Fruit fly (Drosophila melanogaster) whole organism, embryonic: ENCODE measurements around the gene CG11597.
A peak's percentile ranks its signal among the peaks of the same experiment; 100 is the strongest.

Source experiments
- Atf6 ChIP-seq: fragments of 200-800 bp; sonication (Bioruptor generic); IDR thresholded peaks from 2 replicates; pipeline ENCODE4 v1.3.6; 2022; ENCODE audit warnings: missing biosample characterization, missing genetic modification characterization
- Bdp1 ChIP-seq: fragments of 200-800 bp; sonication (Bioruptor generic); optimal IDR thresholded peaks from 3 replicates; lab custom pipeline; 2016; ENCODE audit warnings: missing biosample characterization, missing genetic modification characterization
- CG10543 ChIP-seq: fragments of 200-800 bp; sonication (Bioruptor generic); optimal IDR thresholded peaks from 3 replicates; lab custom pipeline; 2017; ENCODE audit warnings: missing biosample characterization, mild to moderate bottlenecking, missing genetic modification characterization, moderate library complexity
- CG12071 ChIP-seq: fragments of 200-800 bp; sonication (Bioruptor generic); optimal IDR thresholded peaks from 3 replicates; lab custom pipeline; 2018; ENCODE audit warnings: missing biosample characterization, mild to moderate bottlenecking, missing genetic modification characterization
- CG13287 ChIP-seq: fragments of 200-800 bp; sonication (Bioruptor generic); IDR thresholded peaks from 2 replicates; pipeline ENCODE4 v1.3.6; 2022; ENCODE audit warnings: missing biosample characterization, missing genetic modification characterization; ENCODE audit not compliant: partially characterized antibody
- CG13296 ChIP-seq: fragments of 200-800 bp; sonication (Bioruptor generic); optimal IDR thresholded peaks from 3 replicates; lab custom pipeline; 2018; ENCODE audit warnings: missing biosample characterization, mild to moderate bottlenecking, missing genetic modification characterization
- CG17912 ChIP-seq: fragments of 200-800 bp; sonication (Bioruptor generic); optimal IDR thresholded peaks from 2 replicates; lab custom pipeline; 2018; ENCODE audit warnings: missing biosample characterization, mild to moderate bottlenecking, missing genetic modification characterization
- CG18599 ChIP-seq: fragments of 200-800 bp; sonication (Bioruptor generic); optimal IDR thresholded peaks from 3 replicates; lab custom pipeline; 2017; ENCODE audit warnings: missing biosample characterization, missing genetic modification characterization, mild to moderate bottlenecking, moderate library complexity, missing genetic modification reagents
- CG32767 ChIP-seq: fragments of 200-800 bp; sonication (Bioruptor generic); IDR thresholded peaks from 2 replicates; pipeline ENCODE4 v1.3.6; 2022; ENCODE audit warnings: missing biosample characterization, missing genetic modification characterization
- CG34376 ChIP-seq: fragments of 200-800 bp; sonication (Bioruptor generic); optimal IDR thresholded peaks from 2 replicates; lab custom pipeline; 2018; ENCODE audit warnings: missing biosample characterization, mild to moderate bottlenecking, missing genetic modification characterization
- CG3847 ChIP-seq: fragments of 200-800 bp; sonication (Bioruptor generic); IDR thresholded peaks from 2 replicates; pipeline ENCODE4 v1.3.6; 2022; ENCODE audit warnings: missing biosample characterization, missing genetic modification characterization
- CG4360 ChIP-seq: fragments of 200-800 bp; sonication (Bioruptor generic); IDR thresholded peaks from 2 replicates; pipeline ENCODE4 v1.3.6; 2022; ENCODE audit warnings: missing biosample characterization, missing genetic modification characterization
- CG6175 ChIP-seq: fragments of 200-800 bp; sonication (Bioruptor generic); IDR thresholded peaks from 3 replicates; pipeline ENCODE4 v1.3.6; 2022; ENCODE audit warnings: missing biosample characterization, missing genetic modification characterization
- CG8290 ChIP-seq, 3 experiments: fragments of 200-800 bp; sonication (Bioruptor generic); optimal IDR thresholded peaks; 2 replicates each; lab custom pipeline; 2016 to 2019; ENCODE audit warnings: missing biosample characterization in 3 of 3, missing genetic modification characterization in 3 of 3, mild to moderate bottlenecking in 2 of 3, moderate library complexity in 1 of 3
- D19B ChIP-seq: fragments of 200-800 bp; sonication (Bioruptor generic); optimal IDR thresholded peaks from 2 replicates; lab custom pipeline; 2017; ENCODE audit warnings: missing biosample characterization, mild to moderate bottlenecking, missing genetic modification characterization
- Dip3 ChIP-seq: fragments of 200-800 bp; sonication (Bioruptor generic); optimal IDR thresholded peaks from 3 replicates; lab custom pipeline; 2016; ENCODE audit warnings: missing biosample characterization, missing genetic modification characterization
- Fer1 ChIP-seq: fragments of 200-800 bp; sonication (Bioruptor generic); optimal IDR thresholded peaks from 2 replicates; lab custom pipeline; 2017; ENCODE audit warnings: missing biosample characterization, mild to moderate bottlenecking, missing genetic modification characterization
- GATAe ChIP-seq: fragments of 200-800 bp; sonication (Bioruptor generic); conservative IDR thresholded peaks from 2 replicates; pipeline ENCODE4 v1.3.6; 2022; ENCODE audit warnings: missing biosample characterization, missing genetic modification characterization
- HLH4C ChIP-seq: fragments of 200-800 bp; sonication (Bioruptor generic); IDR thresholded peaks from 3 replicates; pipeline ENCODE4 v1.3.6; 2022; ENCODE audit warnings: missing biosample characterization, missing genetic modification characterization; ENCODE audit not compliant: partially characterized antibody
- HmgZ ChIP-seq: fragments of 200-800 bp; sonication (Bioruptor generic); optimal IDR thresholded peaks from 2 replicates; lab custom pipeline; 2018; ENCODE audit warnings: missing biosample characterization, mild to moderate bottlenecking, missing genetic modification characterization
- Hmr ChIP-seq: fragments of 200-800 bp; sonication (Bioruptor generic); optimal IDR thresholded peaks from 3 replicates; lab custom pipeline; 2017; ENCODE audit warnings: mild to moderate bottlenecking, missing biosample characterization, missing genetic modification reagents, missing genetic modification characterization
- Med ChIP-seq: fragments of 200-800 bp; sonication (Bioruptor generic); peaks from one replicate; lab custom pipeline; 2016; ENCODE audit warnings: missing biosample characterization, missing genetic modification characterization, mild to moderate bottlenecking, inconsistent platforms, moderate library complexity
- NK7.1 ChIP-seq: fragments of 200-800 bp; sonication (Bioruptor generic); optimal IDR thresholded peaks from 3 replicates; lab custom pipeline; 2016; ENCODE audit warnings: missing biosample characterization, missing genetic modification characterization
- Oaz ChIP-seq: fragments of 200-800 bp; sonication (Bioruptor generic); IDR thresholded peaks from 2 replicates; pipeline ENCODE4 v1.3.6; 2022; ENCODE audit warnings: missing biosample characterization, missing genetic modification characterization
- Oli ChIP-seq: fragments of 200-800 bp; sonication (Bioruptor generic); optimal IDR thresholded peaks from 2 replicates; lab custom pipeline; 2018; ENCODE audit warnings: missing biosample characterization, mild to moderate bottlenecking, missing genetic modification characterization, moderate library complexity
- Pdp1 ChIP-seq, 2 experiments: fragments of 200-800 bp; sonication (Bioruptor generic); optimal IDR thresholded peaks; 3 replicates each; lab custom pipeline; 2016; ENCODE audit warnings: missing biosample characterization in 2 of 2, missing genetic modification characterization in 2 of 2, mild to moderate bottlenecking in 1 of 2, moderate library complexity in 1 of 2
- Stat92E ChIP-seq, 3 experiments: fragments of >200 bp in 2 of 3; fragments of 200-800 bp in 1 of 3; sonication (Bioruptor generic) in 1 of 3; optimal IDR thresholded peaks; 2 replicates each; lab custom pipeline; 2017 to 2019; ENCODE audit warnings: missing biosample characterization in 3 of 3, missing genetic modification characterization in 3 of 3, mild to moderate bottlenecking in 1 of 3, moderate library complexity in 1 of 3
- YL-1 ChIP-seq: fragments of 200-800 bp; sonication (Bioruptor generic); optimal IDR thresholded peaks from 3 replicates; lab custom pipeline; 2017; ENCODE audit warnings: missing biosample characterization, mild to moderate bottlenecking, missing genetic modification characterization
- cad ChIP-seq: fragments of >200 bp; optimal IDR thresholded peaks from 2 replicates; lab custom pipeline; 2017; ENCODE audit warnings: missing biosample characterization, missing genetic modification characterization
- caup ChIP-seq: fragments of 200-800 bp; sonication (Bioruptor generic); optimal IDR thresholded peaks from 3 replicates; lab custom pipeline; 2017; ENCODE audit warnings: missing biosample characterization, mild to moderate bottlenecking, missing genetic modification characterization, moderate library complexity; ENCODE audit not compliant: severe bottlenecking
- chinmo ChIP-seq: fragments of 200-800 bp; sonication (Bioruptor generic); IDR thresholded peaks from 4 replicates; pipeline ENCODE4 v1.3.6; 2022; ENCODE audit warnings: missing biosample characterization, missing genetic modification characterization; ENCODE audit not compliant: partially characterized antibody
- chn ChIP-seq: fragments of 200-800 bp; sonication (Bioruptor generic); optimal IDR thresholded peaks from 2 replicates; lab custom pipeline; 2016; ENCODE audit warnings: missing biosample characterization, missing genetic modification characterization
- crol ChIP-seq: fragments of 200-800 bp; sonication (Bioruptor generic); IDR thresholded peaks from 2 replicates; pipeline ENCODE4 v1.3.6; 2022; ENCODE audit warnings: missing biosample characterization, missing genetic modification characterization
- grn ChIP-seq: fragments of 200-800 bp; sonication (Bioruptor generic); optimal IDR thresholded peaks from 3 replicates; lab custom pipeline; 2017; ENCODE audit warnings: missing biosample characterization, missing genetic modification characterization
- gro ChIP-seq: fragments of 200-800 bp; sonication (Bioruptor generic); optimal IDR thresholded peaks from 2 replicates; lab custom pipeline; 2016; ENCODE audit warnings: missing biosample characterization, missing genetic modification characterization
- inv ChIP-seq: fragments of 200-800 bp; sonication (Bioruptor generic); IDR thresholded peaks from 2 replicates; pipeline ENCODE4 v1.3.6; 2022; ENCODE audit warnings: missing biosample characterization, missing genetic modification characterization; ENCODE audit not compliant: partially characterized antibody
- kah ChIP-seq: fragments of 200-800 bp; sonication (Bioruptor generic); optimal IDR thresholded peaks from 2 replicates; lab custom pipeline; 2018; ENCODE audit warnings: missing biosample characterization, mild to moderate bottlenecking, missing genetic modification characterization
- lab ChIP-seq: fragments of 200-800 bp; sonication (Bioruptor generic); optimal IDR thresholded peaks from 3 replicates; lab custom pipeline; 2017; ENCODE audit warnings: missing biosample characterization, missing genetic modification characterization, mild to moderate bottlenecking, moderate library complexity, missing genetic modification reagents
- nau ChIP-seq: fragments of 200-800 bp; sonication (Bioruptor generic); optimal IDR thresholded peaks from 3 replicates; lab custom pipeline; 2017; ENCODE audit warnings: missing biosample characterization, mild to moderate bottlenecking, missing genetic modification characterization, missing genetic modification reagents
- otp ChIP-seq: fragments of 200-800 bp; sonication (Bioruptor generic); IDR thresholded peaks from 3 replicates; pipeline ENCODE4, ENCODE4 v1.3.6; 2022; ENCODE audit warnings: missing biosample characterization, missing genetic modification characterization
- rib ChIP-seq: fragments of 200-800 bp; sonication (Bioruptor generic); IDR thresholded peaks from 2 replicates; pipeline ENCODE4 v1.3.6; 2022; ENCODE audit warnings: missing biosample characterization, missing genetic modification characterization
- salm ChIP-seq: fragments of 200-800 bp; sonication (Bioruptor generic); optimal IDR thresholded peaks from 2 replicates; lab custom pipeline; 2018; ENCODE audit warnings: missing biosample characterization, mild to moderate bottlenecking, missing genetic modification characterization
- stc ChIP-seq: fragments of 200-800 bp; sonication (Bioruptor generic); IDR thresholded peaks from 2 replicates; pipeline ENCODE4 v1.3.6; 2022; ENCODE audit warnings: missing biosample characterization, missing genetic modification characterization
- sug ChIP-seq: fragments of 200-800 bp; optimal IDR thresholded peaks from 2 replicates; lab custom pipeline; 2019; ENCODE audit warnings: missing biosample characterization, mild to moderate bottlenecking, missing genetic modification characterization, moderate library complexity
- ttk ChIP-seq: fragments of 200-800 bp; sonication (Bioruptor generic); IDR thresholded peaks from 2 replicates; pipeline ENCODE4 v2.1.2; 2022; ENCODE audit warnings: missing biosample characterization, missing genetic modification characterization
- wor ChIP-seq: fragments of 200-800 bp; sonication (Bioruptor generic); IDR thresholded peaks from 2 replicates; pipeline ENCODE4 v1.3.6; 2022; ENCODE audit warnings: missing biosample characterization, missing genetic modification characterization

Gene CG11597

DNA sequence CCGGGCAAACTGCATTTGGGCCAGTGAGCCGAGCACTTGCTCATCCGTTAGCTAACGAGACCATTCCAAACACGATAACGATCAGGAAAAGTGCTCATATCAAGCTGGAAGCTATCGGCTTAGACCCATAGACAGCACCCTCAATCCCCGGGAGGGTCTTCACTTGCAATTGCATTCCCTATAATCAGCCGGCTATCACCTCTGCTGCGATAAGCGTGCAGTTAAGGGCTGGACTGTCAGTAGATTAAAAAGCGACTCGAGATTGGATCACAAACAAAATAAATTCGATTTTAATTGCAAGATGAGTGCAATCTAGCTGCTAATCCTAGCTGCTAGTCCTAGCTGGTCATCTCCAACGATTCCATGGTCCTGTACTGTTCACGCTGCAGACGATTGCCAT lies 48.3 kb downstream of the CG11597 start:
- TF ChIP-seq YL-1: no peak
- TF ChIP-seq Bdp1 (GFP tag; lab: Kevin White, UChicago): peak; percentile 31
- peak; percentile 16 for TF ChIP-seq grn
- 0 out of 4 replicates have a peak, but pooled peaks have one; percentile 20 for TF ChIP-seq chinmo (GFP tag; lab: Robert Waterston, UW)

DNA sequence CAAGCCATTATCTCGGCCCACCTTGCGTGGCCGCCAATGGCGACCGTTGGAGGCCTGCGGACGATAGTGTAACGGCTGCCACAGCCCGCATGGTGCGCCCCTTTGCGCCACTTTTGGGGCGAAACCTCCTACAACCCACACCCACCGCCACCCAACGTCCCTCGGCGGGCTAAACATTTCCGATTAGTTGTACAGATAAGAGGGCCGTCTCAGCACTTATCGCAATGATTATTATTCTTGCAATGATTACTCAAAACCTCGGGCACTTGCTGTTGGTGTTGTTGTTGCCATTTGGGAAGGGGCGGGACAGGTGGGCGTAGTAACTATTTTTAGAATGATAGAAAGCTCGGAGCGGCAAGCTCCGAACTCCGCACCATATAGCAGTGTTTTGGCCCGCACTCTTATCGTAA lies 49.5 kb downstream of the CG11597 start:
- TF ChIP-seq ttk (GFP tag; lab: Robert Waterston, UW): 0 out of 2 replicates have a peak, but pooled peaks have one; percentile 11
- peak; percentile 94 for TF ChIP-seq Bdp1 (GFP tag; lab: Kevin White, UChicago)
- peak; percentile 22; the same call in 1 of the 2 replicates for TF ChIP-seq inv
- TF ChIP-seq kah: peak; percentile 9
- peak; percentile 33; the same call in 1 of the 2 replicates for TF ChIP-seq rib (GFP tag; lab: Robert Waterston, UW)
- TF ChIP-seq lab (GFP tag; lab: Kevin White, UChicago): peak; percentile 85
- TF ChIP-seq caup: peak; percentile 57
- peak; percentile 100 for TF ChIP-seq grn
- peak; percentile 88 for TF ChIP-seq Med (GFP tag; lab: Kevin White, UChicago)
- TF ChIP-seq D19B: no peak
- TF ChIP-seq CG8290 (GFP tag; optimal IDR thresholded peaks at IDR 0.05; lab: Kevin White, UChicago): no peak
- peak in 1 of 2 experiments; percentile 52 for TF ChIP-seq CG8290 (tag; optimal IDR thresholded peaks at IDR 0.05; lab: Kevin White, UChicago)
- TF ChIP-seq salm: peak; percentile 23
- TF ChIP-seq gro (GFP tag; lab: Kevin White, UChicago): peak; percentile 19
- TF ChIP-seq CG13287 (GFP tag; lab: Robert Waterston, UW): peak; percentile 16; the same call in 1 of the 2 replicates
- peak; percentile 14 for TF ChIP-seq CG13296 (GFP tag; lab: Kevin White, UChicago)
- TF ChIP-seq Dip3: no peak
- TF ChIP-seq crol: peak; percentile 95
- TF ChIP-seq Pdp1 (GFP tag; optimal IDR thresholded peaks at IDR 0.05; lab: Kevin White, UChicago): peak in 1 of 2 experiments; percentile 60
- peak; percentile 35 for TF ChIP-seq Hmr
- TF ChIP-seq CG12071 (GFP tag; lab: Kevin White, UChicago): peak; percentile 48
- TF ChIP-seq otp: 0 out of 3 replicates have a peak, but pooled peaks have one; percentile 25
- TF ChIP-seq CG4360 (GFP tag; lab: Robert Waterston, UW): peak; percentile 25; the same call in 1 of the 2 replicates
- no peak for TF ChIP-seq chn (GFP tag; lab: Kevin White, UChicago)
- 0 out of 2 replicates have a peak, but pooled peaks have one; percentile 12 for TF ChIP-seq Atf6 (GFP tag; lab: Robert Waterston, UW)
- peak; percentile 98 for TF ChIP-seq GATAe
- TF ChIP-seq CG6175 (GFP tag; lab: Robert Waterston, UW): peak; percentile 97
- TF ChIP-seq wor: no peak
- 0 out of 3 replicates have a peak, but pooled peaks have one; percentile 33 for TF ChIP-seq HLH4C (GFP tag; lab: Robert Waterston, UW)
- TF ChIP-seq CG17912: peak; percentile 12
- 0 out of 2 replicates have a peak, but pooled peaks have one; percentile 12 for TF ChIP-seq stc (GFP tag; lab: Robert Waterston, UW)
- peak; percentile 97 for TF ChIP-seq sug (tag; lab: Kevin White, UChicago)
- TF ChIP-seq cad (GFP tag; lab: Kevin White, UChicago): no peak
- TF ChIP-seq Oaz (GFP tag; lab: Robert Waterston, UW): no peak
- no peak for TF ChIP-seq Stat92E (GFP tag; optimal IDR thresholded peaks at IDR 0.05; lab: Kevin White, UChicago)
- TF ChIP-seq nau (GFP tag; lab: Kevin White, UChicago): peak; percentile 48
- TF ChIP-seq HmgZ (tag; lab: Kevin White, UChicago): peak; percentile 64
- TF ChIP-seq CG3847 (GFP tag; lab: Robert Waterston, UW): no peak
- peak; percentile 44 for TF ChIP-seq Fer1 (GFP tag; lab: Kevin White, UChicago)
- TF ChIP-seq CG18599: peak; percentile 51
- TF ChIP-seq CG10543 (GFP tag; lab: Kevin White, UChicago): peak; percentile 89
- TF ChIP-seq CG34376 (GFP tag; lab: Kevin White, UChicago): peak; percentile 83
- TF ChIP-seq Oli (tag; lab: Kevin White, UChicago): no peak
- peak; percentile 87; the same call in 3 of the 4 replicates for TF ChIP-seq chinmo (GFP tag; lab: Robert Waterston, UW)
- TF ChIP-seq NK7.1 (GFP tag; lab: Kevin White, UChicago): no peak
- TF ChIP-seq CG32767 (GFP tag; lab: Robert Waterston, UW): no peak
